Worm (Caenorhabditis elegans): ENCODE results near the gene dct-6.
A peak's percentile ranks its signal among the peaks of the same experiment; 100 is the strongest.

The dct-6 gene

DNA sequence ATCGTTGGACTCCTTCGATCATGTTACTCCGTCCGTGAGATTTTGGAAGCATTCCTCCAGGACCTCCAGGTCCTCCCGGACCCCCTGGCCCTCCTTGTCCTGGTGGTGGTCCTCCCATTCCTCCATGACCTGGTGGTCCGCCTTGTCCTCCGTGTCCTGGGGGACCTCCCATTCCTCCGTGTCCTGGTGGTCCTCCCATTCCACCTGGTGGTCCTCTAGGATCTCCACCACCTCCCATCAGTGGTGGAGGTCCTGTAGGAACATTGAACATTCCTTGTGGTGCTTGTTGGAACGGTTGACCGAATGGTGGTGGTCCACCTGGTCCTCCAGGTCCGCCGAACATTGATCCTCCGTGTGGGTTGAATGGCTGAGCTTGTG, 12.3 kb upstream of the dct-6 start:
- TF ChIP-seq dao-5 (tag; optimal IDR thresholded peaks at IDR 0.05) (no peak), him-1 (tag; optimal IDR thresholded peaks at IDR 0.05) (no peak), W03F9.2 (tag; optimal IDR thresholded peaks at IDR 0.05) (no peak)

DNA sequence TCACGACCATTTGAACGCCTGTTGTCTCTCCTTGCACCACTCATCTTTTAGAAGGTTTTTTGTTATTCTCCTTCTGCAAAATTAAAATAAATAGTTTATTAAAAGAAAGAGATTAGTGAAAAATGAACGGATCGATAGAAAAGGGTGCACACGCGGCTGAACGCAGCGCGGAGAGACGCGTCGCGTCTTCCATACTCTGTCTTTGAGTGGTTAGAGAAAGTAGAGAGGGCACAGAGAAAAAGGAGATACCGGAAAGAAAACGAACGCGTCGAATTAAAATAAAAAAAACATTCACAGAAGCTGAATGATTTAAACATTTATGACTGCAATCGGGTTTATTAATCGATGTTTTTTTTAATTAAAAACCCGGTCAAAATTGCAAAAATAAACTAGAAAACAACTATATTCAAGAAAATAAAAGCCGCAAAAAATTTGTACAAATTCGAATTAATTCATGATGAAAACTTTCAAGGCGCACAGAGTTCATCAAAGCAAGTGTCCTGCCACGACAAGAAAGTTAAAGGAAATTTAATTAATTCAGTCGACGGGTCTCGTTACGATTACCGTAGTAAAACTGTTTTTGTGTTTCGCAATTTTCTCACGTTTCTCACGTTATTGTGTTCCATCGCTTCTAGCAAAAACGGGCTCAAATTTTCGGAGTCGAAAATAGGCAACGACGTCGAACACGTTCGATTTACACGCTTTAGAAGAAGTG, 7.9 kb upstream of the dct-6 start, which contains the start of the genes nono-1 and nop-1:
TSS of gene nono-1 (minus strand) at position 75 of the 715 bp plus-strand sequence.
TSS of gene nop-1 (plus strand) at position 551 of the 715 bp plus-strand sequence.
- TF ChIP-seq W03F9.2 (tag; optimal IDR thresholded peaks at IDR 0.05) (peak; percentile 51), dao-5 (tag; optimal IDR thresholded peaks at IDR 0.05) (no peak)

DNA sequence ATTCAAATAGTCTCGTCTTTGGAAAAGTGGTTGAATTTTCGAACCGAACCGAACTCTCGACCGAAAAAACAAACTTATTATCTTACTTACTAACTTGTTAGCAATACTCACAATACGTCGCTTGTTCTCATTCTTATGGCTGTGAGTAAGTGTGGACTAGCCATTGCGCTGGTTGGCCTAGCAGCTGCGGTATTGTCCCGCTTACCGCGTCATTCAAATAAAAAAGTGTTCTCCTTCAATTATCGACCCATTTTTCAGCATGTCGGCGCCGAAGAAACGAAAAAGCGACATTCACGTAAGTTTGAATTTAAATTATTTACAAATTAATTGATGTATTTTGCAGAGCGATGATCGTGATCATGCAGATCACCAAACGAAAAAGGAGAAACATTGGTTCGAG, 7.2 kb upstream of the dct-6 start:
- TF ChIP-seq dao-5 (tag; optimal IDR thresholded peaks at IDR 0.05) (no peak), him-1 (tag; optimal IDR thresholded peaks at IDR 0.05) (no peak), W03F9.2 (tag; optimal IDR thresholded peaks at IDR 0.05) (no peak)

DNA sequence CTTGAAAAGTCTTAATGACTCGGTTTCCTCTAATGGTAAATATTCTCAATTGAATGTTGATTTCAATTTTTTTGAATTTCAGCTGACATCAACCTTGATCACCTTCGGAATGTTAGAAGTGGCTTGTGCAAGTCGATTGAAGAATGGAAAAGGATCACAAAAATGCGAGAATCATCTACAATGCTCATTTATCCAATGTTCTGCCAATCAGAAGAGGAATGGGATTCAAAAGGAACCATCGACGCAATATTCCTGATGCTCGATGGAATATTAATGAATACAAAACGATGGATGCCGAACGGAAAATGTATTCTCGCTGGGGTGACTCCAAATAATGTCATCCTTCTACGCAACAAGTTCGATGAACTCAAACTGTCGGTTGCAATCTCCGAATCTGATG, 4.7 kb upstream of the dct-6 start:
- no peak for TF ChIP-seq W03F9.2 (tag; optimal IDR thresholded peaks at IDR 0.05)
- TF ChIP-seq him-1 (tag; optimal IDR thresholded peaks at IDR 0.05): no peak

DNA sequence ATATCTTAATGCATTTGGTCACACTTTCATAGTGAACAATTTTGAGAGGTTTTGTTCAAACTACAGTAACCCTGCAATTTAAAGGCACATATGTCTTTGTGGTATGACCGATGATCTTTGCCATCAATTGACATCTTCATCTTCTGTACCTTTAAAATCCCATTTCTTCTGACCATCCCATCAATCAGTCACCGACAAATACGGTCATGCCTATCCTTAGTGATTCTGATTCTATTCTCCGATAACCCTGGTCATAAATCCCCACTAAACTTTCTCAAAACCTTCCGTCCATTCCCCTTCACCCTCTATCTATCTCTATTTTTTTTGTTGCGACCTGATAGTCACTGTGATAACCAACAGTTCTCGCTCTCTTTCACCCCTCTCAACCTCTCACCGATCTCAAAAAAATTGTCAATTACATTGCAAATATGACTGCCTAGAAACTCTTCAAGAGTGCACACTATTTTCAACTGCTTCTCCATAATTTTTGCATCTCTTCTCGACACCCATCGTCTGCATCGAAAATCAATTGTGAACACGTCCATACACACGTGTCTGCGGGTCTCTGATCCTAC, 2.1 kb upstream of the dct-6 start:
- TF ChIP-seq dao-5 (tag; optimal IDR thresholded peaks at IDR 0.05) (no peak), him-1 (tag; optimal IDR thresholded peaks at IDR 0.05) (no peak), W03F9.2 (tag; optimal IDR thresholded peaks at IDR 0.05) (no peak)

DNA sequence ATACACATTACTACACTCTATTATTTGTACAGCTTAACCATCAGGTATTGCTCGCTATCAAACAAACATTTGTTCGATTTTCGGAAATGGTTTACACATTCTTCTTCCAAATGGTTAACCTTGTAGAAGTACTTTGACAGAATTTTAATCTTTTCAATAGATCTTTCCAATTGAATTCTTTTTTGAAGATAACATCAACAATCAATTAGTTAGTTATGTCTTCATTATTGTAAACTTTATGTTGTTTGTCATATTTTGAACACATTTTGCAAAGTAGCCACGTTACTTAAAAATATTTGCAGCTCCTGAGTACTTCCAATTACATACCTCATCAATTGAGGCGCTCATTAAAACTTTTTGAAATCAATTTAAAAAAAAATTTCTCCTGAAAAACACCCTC, 845 bp upstream of the dct-6 start:
- no peak for TF ChIP-seq him-1 (tag; optimal IDR thresholded peaks at IDR 0.05)
- no peak for TF ChIP-seq W03F9.2 (tag; optimal IDR thresholded peaks at IDR 0.05)
- TF ChIP-seq dao-5 (tag; optimal IDR thresholded peaks at IDR 0.05): no peak

DNA sequence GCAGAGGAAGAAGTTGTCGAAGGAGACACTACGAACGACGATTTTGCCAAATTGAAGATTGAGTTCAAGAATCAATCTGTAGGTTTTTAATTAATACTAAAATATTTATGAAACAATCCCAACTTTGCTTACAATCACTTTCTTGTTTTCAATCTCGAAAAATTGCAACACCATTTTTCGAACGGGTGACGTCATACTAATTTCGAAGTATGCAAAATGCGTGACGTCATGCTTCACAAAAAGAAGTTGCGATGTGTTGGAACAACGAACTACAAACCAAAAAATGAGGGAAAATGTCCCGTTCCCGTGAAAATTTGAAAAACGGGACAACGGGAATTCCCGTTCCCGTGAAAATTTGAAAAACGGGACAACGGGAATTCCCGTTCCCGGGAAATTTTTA, 1.4 kb downstream of the dct-6 start:
- TF ChIP-seq him-1 (tag; optimal IDR thresholded peaks at IDR 0.05): no peak
- TF ChIP-seq W03F9.2 (tag; optimal IDR thresholded peaks at IDR 0.05): no peak
- TF ChIP-seq dao-5 (tag; optimal IDR thresholded peaks at IDR 0.05): no peak

DNA sequence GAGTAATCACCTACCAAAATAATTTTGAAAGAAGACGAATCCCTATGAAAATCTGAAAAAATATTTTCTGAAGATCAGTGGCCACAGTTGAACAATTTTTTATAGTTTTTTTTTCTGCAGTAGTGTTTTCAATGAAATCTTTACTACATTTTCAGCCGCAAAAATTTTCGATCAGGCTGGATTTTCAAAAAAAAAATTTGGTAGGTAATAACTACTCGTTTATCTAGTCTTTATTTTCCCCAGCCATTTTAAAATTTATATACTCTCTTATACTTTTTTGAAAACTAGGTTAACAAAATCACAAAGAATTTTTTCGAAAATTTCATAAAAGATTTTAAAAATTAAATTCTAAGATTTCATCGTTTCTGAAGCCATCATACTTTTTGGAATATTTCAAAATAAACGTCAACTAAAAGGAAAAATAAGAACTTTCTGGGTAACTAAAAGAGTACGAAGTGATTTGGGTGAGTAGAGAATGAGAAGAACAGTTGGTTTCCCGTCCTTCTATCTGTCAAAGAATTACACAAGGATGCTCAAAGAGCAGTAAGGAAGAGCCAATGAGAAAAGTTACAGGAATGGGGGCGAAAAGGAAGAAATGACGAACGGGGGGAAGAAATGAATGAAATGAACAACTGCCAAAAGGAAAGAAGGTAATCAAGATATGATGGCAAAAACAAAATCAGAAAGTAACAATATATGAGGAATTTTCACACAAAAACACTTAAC, 9.0 kb downstream of the dct-6 start, which contains the start of gene mlp-1:
TSS of gene mlp-1 (minus strand) at position 51 of the 726 bp plus-strand sequence.
- no peak for TF ChIP-seq W03F9.2 (tag; optimal IDR thresholded peaks at IDR 0.05)
- TF ChIP-seq him-1 (tag; optimal IDR thresholded peaks at IDR 0.05): no peak
- no peak for TF ChIP-seq dao-5 (tag; optimal IDR thresholded peaks at IDR 0.05)

DNA sequence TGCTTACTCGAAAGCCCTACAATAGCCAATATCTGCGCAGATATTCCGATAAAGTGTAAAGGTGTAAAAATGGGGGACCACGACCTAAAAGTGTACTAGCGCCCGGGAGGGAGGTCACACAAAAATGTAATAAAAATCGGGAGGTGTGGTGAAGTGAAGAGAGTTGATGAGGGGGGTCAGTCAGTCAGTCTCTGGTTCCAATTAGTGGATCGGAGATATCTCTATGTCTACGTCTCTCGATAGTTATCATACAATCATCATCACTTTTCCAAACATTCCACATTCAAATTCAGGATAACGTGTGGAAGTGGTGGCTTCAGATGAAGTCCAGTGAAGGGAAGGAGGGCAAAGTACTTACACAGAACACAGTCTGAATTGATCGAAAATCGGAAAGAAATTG, 9.8 kb downstream of the dct-6 start:
- TF ChIP-seq him-1 (tag; optimal IDR thresholded peaks at IDR 0.05): no peak
- TF ChIP-seq dao-5 (tag; optimal IDR thresholded peaks at IDR 0.05): no peak
- no peak for TF ChIP-seq W03F9.2 (tag; optimal IDR thresholded peaks at IDR 0.05)

DNA sequence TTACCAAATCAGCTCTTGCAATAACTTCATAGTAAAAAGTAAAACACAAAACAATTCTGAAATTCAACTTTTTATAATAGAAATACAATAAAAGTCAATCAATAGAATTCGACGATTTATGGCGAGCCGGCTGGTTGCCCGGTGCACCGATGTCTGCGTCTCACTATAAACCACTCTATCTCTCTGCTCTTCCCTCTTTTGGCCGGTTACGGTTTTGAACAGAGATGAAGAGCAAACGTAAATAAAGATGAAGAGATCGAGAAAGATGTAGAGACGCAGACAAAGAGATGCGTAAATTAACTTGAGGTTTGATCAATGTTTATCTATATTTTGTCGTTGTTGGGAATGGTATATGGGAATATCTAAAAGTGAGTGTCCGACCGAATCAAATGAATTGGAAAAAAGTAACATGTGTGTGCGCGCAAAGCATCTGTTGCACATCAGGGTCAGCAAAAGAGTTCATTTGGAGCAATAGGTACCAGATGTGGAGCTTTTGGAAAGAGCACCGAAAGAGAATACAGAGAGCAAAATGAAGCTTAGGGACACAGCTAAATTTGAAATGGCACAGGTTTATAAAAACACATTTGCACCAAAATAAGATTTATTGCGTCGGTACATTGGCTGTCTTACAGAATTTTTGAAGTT, 14.2 kb downstream of the dct-6 start:
- TF ChIP-seq dao-5 (tag; optimal IDR thresholded peaks at IDR 0.05): no peak

DNA sequence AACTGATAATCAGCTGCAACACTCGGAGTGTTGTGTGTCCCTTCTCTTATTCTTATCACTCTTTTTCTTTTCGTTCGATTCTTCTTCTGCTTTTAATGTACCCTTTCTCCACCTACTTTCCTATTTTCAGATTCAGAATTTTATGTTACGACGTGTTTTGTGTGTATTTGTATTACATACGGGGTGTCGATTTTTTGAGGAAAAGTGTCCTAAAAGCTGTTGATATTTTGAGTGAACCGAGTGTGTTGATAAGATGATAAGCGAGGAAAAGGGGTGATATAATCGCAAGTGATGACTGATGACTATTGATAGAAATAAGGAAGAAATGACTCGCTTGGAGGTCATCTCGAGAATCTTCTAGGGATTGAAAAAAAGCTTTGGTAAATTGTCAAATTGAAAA, 15.2 kb downstream of the dct-6 start:
- TF ChIP-seq dao-5 (tag; optimal IDR thresholded peaks at IDR 0.05) (no peak), W03F9.2 (tag; optimal IDR thresholded peaks at IDR 0.05) (no peak), him-1 (tag; optimal IDR thresholded peaks at IDR 0.05) (no peak)

DNA sequence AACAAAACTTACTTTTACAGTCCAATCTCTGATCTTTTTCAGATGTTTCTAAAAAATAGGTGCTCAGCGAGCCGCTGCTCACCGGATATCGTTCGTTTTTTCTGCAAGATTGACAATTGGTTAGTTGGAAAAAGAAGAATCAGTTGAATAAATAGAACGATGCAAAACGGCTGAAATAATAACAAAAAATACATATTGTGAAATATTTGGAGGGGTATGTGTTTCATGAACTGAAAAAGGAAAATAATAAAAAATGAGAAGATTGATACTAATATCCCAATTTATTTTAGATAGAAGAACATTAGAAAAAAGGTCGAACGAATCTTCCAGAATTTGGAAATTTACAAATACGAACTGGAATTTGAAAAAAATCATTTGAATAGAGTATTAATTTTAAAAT, 15.8 kb downstream of the dct-6 start, which contains the start of gene frm-2:
TSS of gene frm-2 (minus strand) at position 101 of the 400 bp plus-strand sequence.
- TF ChIP-seq W03F9.2 (tag; optimal IDR thresholded peaks at IDR 0.05): no peak
- TF ChIP-seq dao-5 (tag; optimal IDR thresholded peaks at IDR 0.05): no peak
- no peak for TF ChIP-seq him-1 (tag; optimal IDR thresholded peaks at IDR 0.05)

DNA sequence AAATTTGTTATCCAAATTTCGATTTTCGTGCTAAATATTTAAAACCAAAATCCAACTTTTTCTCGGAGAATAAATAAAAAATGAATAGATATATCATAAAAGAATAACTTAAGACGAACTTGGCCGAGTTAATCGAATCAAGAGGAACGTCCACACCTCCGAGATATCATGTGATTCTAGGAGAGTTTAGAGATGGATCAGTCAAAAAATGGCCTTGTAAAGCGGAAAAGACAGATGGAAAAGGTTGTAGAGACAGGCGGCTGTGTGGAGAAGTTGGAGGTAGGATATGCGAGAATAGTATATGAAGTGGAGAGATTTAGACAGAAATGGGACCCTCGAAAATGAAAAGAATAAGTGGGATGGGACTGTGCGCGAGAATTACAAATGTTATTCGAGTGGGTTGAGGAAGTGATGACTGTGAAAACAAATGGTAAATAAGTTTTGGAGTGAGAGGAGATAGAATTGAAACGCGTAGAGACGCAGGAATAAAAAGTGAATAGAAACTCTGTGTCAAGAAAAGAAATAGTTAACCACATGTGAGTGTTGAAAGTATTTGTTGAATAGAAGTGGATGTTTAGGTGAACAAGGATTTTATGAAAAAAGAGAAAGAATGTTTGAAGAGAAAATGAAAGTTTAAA, 16.7 kb downstream of the dct-6 start:
- no peak for TF ChIP-seq him-1 (tag; optimal IDR thresholded peaks at IDR 0.05)
- TF ChIP-seq dao-5 (tag; optimal IDR thresholded peaks at IDR 0.05): no peak
- TF ChIP-seq W03F9.2 (tag; optimal IDR thresholded peaks at IDR 0.05): no peak
